Fruit fly (Drosophila melanogaster) whole organism, adult: ENCODE measurements around the gene CG13920.

Experiments
- CG11617 ChIP-seq: fragments of 200-800 bp; sonication (Bioruptor generic); optimal IDR thresholded peaks from 2 replicates; lab custom pipeline; 2017; ENCODE audit warnings: mild to moderate bottlenecking, missing biosample characterization, missing genetic modification reagents, missing genetic modification characterization
- CG7101 ChIP-seq: fragments of 200-800 bp; sonication (Bioruptor generic); optimal IDR thresholded peaks from 2 replicates; lab custom pipeline; 2018; ENCODE audit warnings: missing biosample characterization, mild to moderate bottlenecking, missing genetic modification characterization, moderate library complexity
- cic ChIP-seq: fragments of 200-800 bp; sonication (Bioruptor generic); optimal IDR thresholded peaks from 2 replicates; lab custom pipeline; 2017; ENCODE audit warnings: missing biosample characterization, mild to moderate bottlenecking, missing genetic modification characterization, moderate library complexity
- cnc ChIP-seq, 2 experiments: fragments of >200 bp; optimal IDR thresholded peaks; 2 replicates each; lab custom pipeline; 2017
- kay ChIP-seq: fragments of 200-800 bp; sonication (Bioruptor generic); peaks from one replicate; lab custom pipeline; 2016; ENCODE audit warnings: missing biosample characterization, missing genetic modification characterization, borderline replicate concordance
- tj ChIP-seq: fragments of 200-800 bp; sonication (Bioruptor generic); optimal IDR thresholded peaks from 3 replicates; lab custom pipeline; 2017; ENCODE audit warnings: missing biosample characterization, mild to moderate bottlenecking, missing genetic modification characterization, moderate library complexity
- toe ChIP-seq: fragments of 200-800 bp; sonication (Bioruptor generic); optimal IDR thresholded peaks from 2 replicates; lab custom pipeline; 2016; ENCODE audit warnings: missing biosample characterization, missing genetic modification characterization

dm6 chr3L:1626924-1627323 lies 21.8 kb upstream of the CG13920 start:
- TF ChIP-seq cnc (optimal IDR thresholded peaks at IDR 0.05; lab: Kevin White, UChicago) (no peak), toe (GFP tag; lab: Kevin White, UChicago) (no peak), CG7101 (tag; lab: Kevin White, UChicago) (no peak), kay (GFP tag; lab: Kevin White, UChicago) (no peak), tj (GFP tag; lab: Kevin White, UChicago) (no peak), CG11617 (GFP tag; lab: Kevin White, UChicago) (no peak), cic (no peak)
